Worm (Caenorhabditis elegans) whole organism, L4 larva: Measurements from ENCODE around the gene svh-5.

Experiments
- F37D6.2 ChIP-seq: sonication (generic microtip); optimal IDR thresholded peaks from 2 replicates; lab custom pipeline; 2016; ENCODE audit warnings: mild to moderate bottlenecking, missing genetic modification characterization, missing compliant biosample characterization
- R02D3.7 ChIP-seq: fragments of 150-350 bp; sonication (generic microtip); optimal IDR thresholded peaks from 3 replicates; lab custom pipeline; 2014; ENCODE audit warnings: missing biosample characterization, missing genetic modification characterization
- Y48G9A.11 ChIP-seq: fragments of 200-800 bp; sonication (Bioruptor generic); IDR thresholded peaks from 2 replicates; pipeline ENCODE4 v1.3.6; 2022; ENCODE audit warnings: missing genetic modification reagents, missing genetic modification characterization, missing compliant biosample characterization
- ama-1 ChIP-seq: fragments of 150-350 bp; optimal IDR thresholded peaks from 2 replicates; lab custom pipeline; 2014; ENCODE audit warnings: inconsistent platforms, mixed read lengths
- cey-2 ChIP-seq: sonication (generic microtip); optimal IDR thresholded peaks from 3 replicates; lab custom pipeline; 2017; ENCODE audit warnings: missing genetic modification characterization, mild to moderate bottlenecking, missing compliant biosample characterization, antibody characterized with exemption, borderline replicate concordance; ENCODE audit not compliant: insufficient read depth
- fkh-10 ChIP-seq: fragments of 150-350 bp; optimal IDR thresholded peaks from 2 replicates; lab custom pipeline; 2014; ENCODE audit warnings: missing biosample characterization, missing genetic modification reagents, missing genetic modification characterization
- lin-39 ChIP-seq: fragments of 150-350 bp; optimal IDR thresholded peaks from 2 replicates; lab custom pipeline; 2014; ENCODE audit warnings: missing biosample characterization, missing genetic modification reagents, missing genetic modification characterization
- lsy-2 ChIP-seq, 2 experiments: fragments of 150-350 bp in 1 of 2; sonication (generic microtip) in 1 of 2; optimal IDR thresholded peaks; 2 replicates each; lab custom pipeline; 2014 to 2017; ENCODE audit warnings: missing biosample characterization in 2 of 2, missing genetic modification characterization in 2 of 2
- mdl-1 ChIP-seq, 2 experiments: fragments of 150-350 bp in 1 of 2; sonication (generic microtip) in 1 of 2; optimal IDR thresholded peaks; 2 replicates each; lab custom pipeline; 2014 to 2017; ENCODE audit warnings: missing biosample characterization in 2 of 2, missing genetic modification characterization in 2 of 2
- nhr-11 ChIP-seq: fragments of 150-350 bp; optimal IDR thresholded peaks from 2 replicates; lab custom pipeline; 2014; ENCODE audit warnings: missing biosample characterization, missing genetic modification characterization
- nhr-48 ChIP-seq: sonication (generic microtip); optimal IDR thresholded peaks from 2 replicates; lab custom pipeline; 2016; ENCODE audit warnings: mild to moderate bottlenecking, missing genetic modification characterization, missing compliant biosample characterization
- nhr-77 ChIP-seq: fragments of 150-350 bp; optimal IDR thresholded peaks from 2 replicates; lab custom pipeline; 2014; ENCODE audit warnings: missing biosample characterization, missing genetic modification characterization

ce11 chrX:15374668-15375208 is 2.9 kb downstream of the svh-5 start:
- TF ChIP-seq F37D6.2 (no peak), lin-39 (tag; lab: Kevin White, UChicago) (no peak), nhr-11 (tag; lab: Kevin White, UChicago) (no peak), mdl-1 (tag; optimal IDR thresholded peaks at IDR 0.05; lab: Kevin White, UChicago) (no peak), Y48G9A.11 (GFP tag; lab: Robert Waterston, UW) (no peak), lsy-2 (tag; optimal IDR thresholded peaks at IDR 0.05; lab: Kevin White, UChicago) (no peak), cey-2 (no peak), ama-1 (lab: Kevin White, UChicago) (no peak), nhr-48 (tag; lab: Kevin White, UChicago) (no peak), R02D3.7 (tag; lab: Kevin White, UChicago) (no peak), nhr-77 (tag; lab: Kevin White, UChicago) (no peak), fkh-10 (GFP tag; lab: Kevin White, UChicago) (no peak)
